Fruit fly (Drosophila melanogaster) whole organism, prepupa: Measurements from ENCODE around the gene Mink.

ENCODE experiments used
- Blimp-1 ChIP-seq: fragments of 200-800 bp; sonication (Bioruptor generic); optimal IDR thresholded peaks from 3 replicates; lab custom pipeline; 2017; ENCODE audit warnings: missing biosample characterization, missing genetic modification characterization, mild to moderate bottlenecking, moderate library complexity, missing genetic modification reagents
- CG10631 ChIP-seq: fragments of 200-800 bp; sonication (Bioruptor generic); optimal IDR thresholded peaks from 2 replicates; lab custom pipeline; 2016; ENCODE audit warnings: missing biosample characterization, missing genetic modification characterization
- CG10669 ChIP-seq: fragments of 200-800 bp; sonication (Bioruptor generic); optimal IDR thresholded peaks from 3 replicates; lab custom pipeline; 2018; ENCODE audit warnings: missing biosample characterization, mild to moderate bottlenecking, missing genetic modification characterization, moderate library complexity
- CG11294 ChIP-seq: fragments of 200-800 bp; sonication (Bioruptor generic); IDR thresholded peaks from 2 replicates; pipeline ENCODE4 v1.3.6; 2022; ENCODE audit warnings: missing biosample characterization, missing genetic modification characterization
- CG11902 ChIP-seq: fragments of 200-800 bp; sonication (Bioruptor generic); optimal IDR thresholded peaks from 3 replicates; lab custom pipeline; 2016; ENCODE audit warnings: missing biosample characterization, missing genetic modification characterization
- CG15336 ChIP-seq: fragments of 200-800 bp; sonication (Bioruptor generic); IDR thresholded peaks from 2 replicates; pipeline ENCODE4 v1.3.6; 2022; ENCODE audit warnings: missing biosample characterization, missing genetic modification characterization
- CG1621 ChIP-seq: fragments of 200-800 bp; sonication (Bioruptor generic); optimal IDR thresholded peaks from 3 replicates; lab custom pipeline; 2018; ENCODE audit warnings: missing biosample characterization, mild to moderate bottlenecking, missing genetic modification characterization
- CG3032 ChIP-seq: fragments of 200-800 bp; optimal IDR thresholded peaks from 2 replicates; lab custom pipeline; 2019; ENCODE audit warnings: missing biosample characterization, mild to moderate bottlenecking, missing genetic modification characterization, moderate library complexity
- CG3919 ChIP-seq: fragments of 200-800 bp; sonication (Bioruptor generic); optimal IDR thresholded peaks from 3 replicates; lab custom pipeline; 2016; ENCODE audit warnings: missing biosample characterization, missing genetic modification characterization
- CG4318 ChIP-seq: fragments of 200-800 bp; sonication (Bioruptor generic); optimal IDR thresholded peaks from 3 replicates; lab custom pipeline; 2017; ENCODE audit warnings: missing biosample characterization, mild to moderate bottlenecking, missing genetic modification characterization
- CG6792 ChIP-seq: fragments of 200-800 bp; sonication (Bioruptor generic); optimal IDR thresholded peaks from 3 replicates; lab custom pipeline; 2016; ENCODE audit warnings: missing biosample characterization, missing genetic modification characterization
- CG6854 ChIP-seq: fragments of 200-800 bp; sonication (Bioruptor generic); optimal IDR thresholded peaks from 2 replicates; lab custom pipeline; 2017; ENCODE audit warnings: missing biosample characterization, mild to moderate bottlenecking, missing genetic modification characterization
- CG7368 ChIP-seq: fragments of 200-800 bp; sonication (Bioruptor generic); optimal IDR thresholded peaks from 3 replicates; lab custom pipeline; 2016; ENCODE audit warnings: missing biosample characterization, missing genetic modification characterization
- CG8319 ChIP-seq: fragments of 200-800 bp; sonication (Bioruptor generic); optimal IDR thresholded peaks from 3 replicates; lab custom pipeline; 2016; ENCODE audit warnings: missing biosample characterization, missing genetic modification characterization
- CG8632 ChIP-seq: fragments of 200-800 bp; sonication (Bioruptor generic); optimal IDR thresholded peaks from 3 replicates; lab custom pipeline; 2016; ENCODE audit warnings: missing biosample characterization, missing genetic modification characterization
- Eip75B ChIP-seq: fragments of 200-800 bp; sonication (Bioruptor generic); optimal IDR thresholded peaks from 3 replicates; lab custom pipeline; 2016; ENCODE audit warnings: missing biosample characterization, missing genetic modification characterization
- Eip78C ChIP-seq: fragments of 200-800 bp; sonication (Bioruptor generic); peaks from one replicate; lab custom pipeline; 2016; ENCODE audit warnings: missing biosample characterization, missing genetic modification characterization
- Eip93F ChIP-seq: fragments of 200-800 bp; sonication (Bioruptor generic); optimal IDR thresholded peaks from 2 replicates; lab custom pipeline; 2016; ENCODE audit warnings: missing biosample characterization, mild to moderate bottlenecking, missing genetic modification characterization
- Ets21C ChIP-seq: fragments of 200-800 bp; sonication (Bioruptor generic); optimal IDR thresholded peaks from 3 replicates; lab custom pipeline; 2016; ENCODE audit warnings: missing biosample characterization, missing genetic modification characterization
- Ets96B ChIP-seq: fragments of 200-800 bp; optimal IDR thresholded peaks from 2 replicates; lab custom pipeline; 2019; ENCODE audit warnings: missing biosample characterization, mild to moderate bottlenecking, missing genetic modification characterization, moderate library complexity
- Lpt ChIP-seq: fragments of 200-800 bp; sonication (Bioruptor generic); optimal IDR thresholded peaks from 3 replicates; lab custom pipeline; 2016; ENCODE audit warnings: missing biosample characterization, missing genetic modification characterization
- Met ChIP-seq: fragments of 200-800 bp; sonication (Bioruptor generic); optimal IDR thresholded peaks from 3 replicates; lab custom pipeline; 2016; ENCODE audit warnings: missing biosample characterization, missing genetic modification characterization
- Smox ChIP-seq: fragments of 200-800 bp; sonication (Bioruptor generic); optimal IDR thresholded peaks from 3 replicates; lab custom pipeline; 2016; ENCODE audit warnings: missing biosample characterization, missing genetic modification characterization
- Sox102F ChIP-seq: fragments of 200-800 bp; sonication (Bioruptor generic); optimal IDR thresholded peaks from 2 replicates; lab custom pipeline; 2016; ENCODE audit warnings: missing biosample characterization, mild to moderate bottlenecking, missing genetic modification characterization
- Sox15 ChIP-seq: fragments of 200-800 bp; sonication (Bioruptor generic); optimal IDR thresholded peaks from 3 replicates; lab custom pipeline; 2016; ENCODE audit warnings: missing biosample characterization, missing genetic modification characterization
- achi ChIP-seq: fragments of 200-800 bp; sonication (Bioruptor generic); optimal IDR thresholded peaks from 3 replicates; lab custom pipeline; 2016; ENCODE audit warnings: missing biosample characterization, missing genetic modification characterization
- cyc ChIP-seq: fragments of 200-800 bp; sonication (Bioruptor generic); optimal IDR thresholded peaks from 3 replicates; lab custom pipeline; 2016; ENCODE audit warnings: missing biosample characterization, missing genetic modification characterization
- dac ChIP-seq: fragments of 200-800 bp; sonication (Bioruptor generic); optimal IDR thresholded peaks from 2 replicates; lab custom pipeline; 2017; ENCODE audit warnings: missing biosample characterization, mild to moderate bottlenecking, missing genetic modification characterization
- esn ChIP-seq: fragments of 200-800 bp; sonication (Bioruptor generic); optimal IDR thresholded peaks from 2 replicates; lab custom pipeline; 2016; ENCODE audit warnings: missing biosample characterization, mild to moderate bottlenecking, missing genetic modification characterization, moderate library complexity
- fd59A ChIP-seq: fragments of 200-800 bp; sonication (Bioruptor generic); optimal IDR thresholded peaks from 2 replicates; lab custom pipeline; 2017; ENCODE audit warnings: missing biosample characterization, mild to moderate bottlenecking, missing genetic modification characterization, missing genetic modification reagents
- fd85E ChIP-seq: fragments of 200-800 bp; sonication (Bioruptor generic); optimal IDR thresholded peaks from 3 replicates; lab custom pipeline; 2016; ENCODE audit warnings: missing biosample characterization, missing genetic modification characterization
- fkh ChIP-seq: fragments of 200-800 bp; sonication (Bioruptor generic); optimal IDR thresholded peaks from 3 replicates; lab custom pipeline; 2017; ENCODE audit warnings: missing biosample characterization, mild to moderate bottlenecking, missing genetic modification characterization, moderate library complexity
- lz ChIP-seq: fragments of 200-800 bp; sonication (Bioruptor generic); optimal IDR thresholded peaks from 3 replicates; lab custom pipeline; 2016; ENCODE audit warnings: missing biosample characterization, missing genetic modification characterization
- spab ChIP-seq: fragments of 200-800 bp; sonication (Bioruptor generic); optimal IDR thresholded peaks from 2 replicates; lab custom pipeline; 2017; ENCODE audit warnings: missing biosample characterization, mild to moderate bottlenecking, missing genetic modification characterization, missing genetic modification reagents
- ss ChIP-seq, 2 experiments: fragments of 200-800 bp; sonication (Bioruptor generic); optimal IDR thresholded peaks; 2 replicates in 1 of 2; 3 replicates in 1 of 2; lab custom pipeline; 2017 to 2018; ENCODE audit warnings: mild to moderate bottlenecking in 2 of 2, missing biosample characterization in 2 of 2, missing genetic modification characterization in 2 of 2, moderate library complexity in 1 of 2
- svp ChIP-seq: fragments of 200-800 bp; sonication (Bioruptor generic); peaks from one replicate; lab custom pipeline; 2016; ENCODE audit warnings: missing biosample characterization, missing genetic modification characterization
- topi ChIP-seq: fragments of 200-800 bp; sonication (Bioruptor generic); optimal IDR thresholded peaks from 3 replicates; lab custom pipeline; 2016; ENCODE audit warnings: missing biosample characterization, missing genetic modification characterization
- vri ChIP-seq: fragments of 200-800 bp; sonication (Bioruptor generic); optimal IDR thresholded peaks from 3 replicates; lab custom pipeline; 2016; ENCODE audit warnings: missing biosample characterization, mild to moderate bottlenecking, missing genetic modification characterization

Mink gene

DNA sequence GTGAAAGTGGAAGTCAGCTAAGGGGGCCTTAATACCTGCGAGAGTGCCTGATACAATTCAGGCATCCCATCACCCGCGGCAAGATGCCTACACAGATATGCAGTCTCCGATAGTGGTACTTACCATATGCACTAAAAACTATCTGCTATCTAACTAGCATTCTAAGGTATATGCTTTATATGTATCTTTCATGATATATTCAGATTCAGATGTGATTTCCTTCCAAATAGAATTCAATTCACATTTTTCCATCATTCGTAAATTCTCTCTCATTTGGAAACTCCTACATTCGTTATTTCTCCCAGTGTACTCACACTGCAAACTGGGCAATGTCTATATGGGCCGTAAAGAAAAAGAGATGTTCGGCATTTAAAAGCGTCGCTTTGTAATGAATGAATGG is 35.8 kb upstream of the Mink start (continued):
- peak; percentile 17 for TF ChIP-seq Sox15 (GFP tag; lab: Kevin White, UChicago)
- TF ChIP-seq Smox (GFP tag; lab: Kevin White, UChicago), result no peak
- no peak for TF ChIP-seq spab
- no peak for TF ChIP-seq CG3032 (tag; lab: Kevin White, UChicago)
- TF ChIP-seq Eip93F (GFP tag; lab: Kevin White, UChicago), result no peak
- TF ChIP-seq CG3919 (GFP tag; lab: Kevin White, UChicago), result peak; percentile 46
- no peak for TF ChIP-seq CG1621 (tag; lab: Kevin White, UChicago)
- TF ChIP-seq CG11294 (GFP tag; lab: Robert Waterston, UW), result no peak
- no peak for TF ChIP-seq cyc (GFP tag; lab: Kevin White, UChicago)
- TF ChIP-seq CG7368 (GFP tag; lab: Kevin White, UChicago), result peak; percentile 25
- TF ChIP-seq Ets96B (tag; lab: Kevin White, UChicago), result no peak
- no peak for TF ChIP-seq CG6854 (GFP tag; lab: Kevin White, UChicago)
- no peak for TF ChIP-seq fd59A (GFP tag; lab: Kevin White, UChicago)
- peak; percentile 33 for TF ChIP-seq Lpt (GFP tag; lab: Kevin White, UChicago)
- no peak for TF ChIP-seq lz (GFP tag; lab: Kevin White, UChicago)
- peak; percentile 34 for TF ChIP-seq Eip75B (GFP tag; lab: Kevin White, UChicago)
- peak; percentile 30 for TF ChIP-seq CG11902 (GFP tag; lab: Kevin White, UChicago)
- no peak for TF ChIP-seq CG10669
- TF ChIP-seq CG6792 (GFP tag; lab: Kevin White, UChicago), result peak; percentile 22
- no peak for TF ChIP-seq esn (GFP tag; lab: Kevin White, UChicago)
- TF ChIP-seq CG4318, result peak; percentile 62
- no peak for TF ChIP-seq vri (GFP tag; lab: Kevin White, UChicago)
- TF ChIP-seq dac (GFP tag; lab: Kevin White, UChicago), result peak; percentile 13
- TF ChIP-seq Ets21C (GFP tag; lab: Kevin White, UChicago), result no peak
- TF ChIP-seq fkh (GFP tag; lab: Kevin White, UChicago), result no peak
- peak; percentile 33 for TF ChIP-seq achi (GFP tag; lab: Kevin White, UChicago)
- TF ChIP-seq Sox102F (GFP tag; lab: Kevin White, UChicago), result peak; percentile 20
- no peak for TF ChIP-seq topi (GFP tag; lab: Kevin White, UChicago)
- TF ChIP-seq, all 60 proteins: peak for 28

- peak; percentile 51 for TF ChIP-seq Blimp-1 (GFP tag; lab: Kevin White, UChicago)
- no peak for TF ChIP-seq fd85E (GFP tag; lab: Kevin White, UChicago)
Measured at dm6 chr3R:24888418-24888817, 33.9 kb upstream of the Mink start.

DNA sequence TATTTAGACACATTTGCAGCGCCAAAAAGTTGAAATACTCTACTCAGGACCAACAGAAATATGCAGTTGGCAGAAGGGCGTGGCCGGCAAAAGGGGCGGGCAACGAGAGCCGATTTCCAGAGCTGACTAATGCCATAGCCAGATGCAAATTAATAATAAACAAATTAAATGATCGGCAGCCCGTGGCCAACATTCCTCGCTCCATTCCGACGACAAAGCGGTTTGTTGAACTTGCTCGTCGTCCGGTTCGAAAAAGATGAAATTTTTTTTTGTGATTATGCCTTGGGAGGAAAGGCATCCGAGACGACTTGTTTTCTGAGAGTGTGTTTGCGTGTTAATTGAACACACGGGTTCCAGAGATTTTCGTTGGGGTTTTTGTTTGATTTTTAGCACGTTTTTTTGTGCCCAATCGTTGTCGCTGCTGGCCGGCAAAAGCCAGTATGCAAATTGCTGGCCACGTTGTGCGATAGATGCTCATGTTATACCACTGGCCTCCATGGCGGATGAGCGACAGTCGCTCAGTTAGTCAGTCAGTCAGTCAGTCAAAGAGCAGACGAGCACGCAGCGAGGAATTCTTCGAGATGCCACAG is 32.9 kb upstream of the Mink start:
- TF ChIP-seq Ets96B (tag; lab: Kevin White, UChicago) (no peak), CG15336 (GFP tag; lab: Robert Waterston, UW) (no peak), Sox102F (GFP tag; lab: Kevin White, UChicago) (no peak), CG6854 (GFP tag; lab: Kevin White, UChicago) (peak; percentile 25), ss (GFP tag; optimal IDR thresholded peaks at IDR 0.05; lab: Kevin White, UChicago) (no peak), fkh (GFP tag; lab: Kevin White, UChicago) (peak; percentile 30), svp (GFP tag; lab: Kevin White, UChicago) (no peak), CG8632 (no peak), spab (no peak), Eip78C (GFP tag; lab: Kevin White, UChicago) (peak; percentile 41)
- TF ChIP-seq, all 60 proteins: peak for 3

- TF ChIP-seq Ets96B (tag; lab: Kevin White, UChicago) (no peak), achi (GFP tag; lab: Kevin White, UChicago) (no peak), Met (no peak), CG8319 (GFP tag; lab: Kevin White, UChicago) (no peak), CG10631 (GFP tag; lab: Kevin White, UChicago) (no peak)
Measured at dm6 chr3R:24890217-24890616, 32.1 kb upstream of the Mink start.
